Fruit fly (Drosophila melanogaster) S2 (cell line): ENCODE data around the gene Ubc87F.

Source experiments
- CG8478 ChIP-seq: fragments of >200 bp; optimal IDR thresholded peaks from 2 replicates; lab custom pipeline; 2018
- CTCF ChIP-seq, 2 experiments: fragments of >200 bp; optimal IDR thresholded peaks; 2 replicates each; lab custom pipeline; 2018

dm6 chr3R:13730005-13730404 lies 12.0 kb upstream of the Ubc87F start:
- no peak for TF ChIP-seq CTCF (optimal IDR thresholded peaks at IDR 0.05; lab: Kevin White, UChicago)
- TF ChIP-seq CG8478, result no peak
